Fruit fly (Drosophila melanogaster): ENCODE results near the gene Gr93b.

The Gr93b gene

DNA sequence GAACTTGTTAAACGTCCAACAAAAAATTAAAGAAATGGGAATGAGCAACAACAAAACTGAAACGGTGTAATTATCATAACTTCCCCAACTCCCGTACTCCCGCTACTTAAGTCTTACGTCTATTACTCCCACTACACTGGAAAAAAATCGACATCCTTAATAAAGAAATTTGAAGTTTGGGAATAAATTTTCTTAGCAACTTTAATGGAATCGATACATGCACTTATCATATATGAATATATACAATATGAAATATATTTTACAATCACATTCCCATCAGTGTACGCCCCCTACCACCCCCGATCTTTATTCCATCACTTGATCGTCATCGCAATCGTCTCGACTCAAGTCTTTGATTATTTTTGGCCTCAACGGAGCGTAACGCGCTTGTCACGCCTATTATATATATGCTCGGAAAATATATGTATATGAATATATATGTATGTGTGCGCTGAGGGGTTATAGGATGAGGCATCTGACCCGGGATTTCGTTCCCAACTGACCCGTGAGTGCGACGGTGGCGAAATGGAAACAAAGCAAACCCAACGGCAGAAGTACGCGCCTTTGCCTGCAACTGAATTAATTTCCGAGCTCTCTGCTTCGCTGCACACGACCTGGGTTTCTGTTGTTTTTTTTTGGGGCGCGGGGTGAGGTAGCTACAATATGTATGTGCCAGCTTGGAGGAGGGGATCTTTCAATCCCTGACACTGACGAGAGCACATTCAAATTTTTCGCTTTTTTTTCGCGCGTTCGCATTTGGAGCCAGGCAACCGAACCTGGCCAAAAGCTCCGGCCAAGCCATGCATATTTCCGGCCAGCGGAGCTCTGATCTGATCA, 9.1 kb downstream of the Gr93b start (continued):
- TF ChIP-seq dmrt11E (tag; optimal IDR thresholded peaks at IDR 0.05) (peak; percentile 83), CG13775 (GFP tag; optimal IDR thresholded peaks at IDR 0.05) (peak; percentile 15), bsh (GFP tag; optimal IDR thresholded peaks at IDR 0.05) (peak in 1 of 2 experiments; percentile 78), CG30403 (GFP tag; optimal IDR thresholded peaks at IDR 0.05) (peak; percentile 5), CG1603 (tag; optimal IDR thresholded peaks at IDR 0.05) (peak; percentile 70), CG6765 (GFP tag; optimal IDR thresholded peaks at IDR 0.05) (no peak), Hr51 (GFP tag; optimal IDR thresholded peaks at IDR 0.05) (peak in 1 of 2 experiments; percentile 42), lab (GFP tag; optimal IDR thresholded peaks at IDR 0.05) (peak; percentile 10), ttk (GFP tag; IDR thresholded peaks at IDR 0.05) (peak; percentile 28; the same call in 1 of the 2 replicates), CG17568 (GFP tag; optimal IDR thresholded peaks at IDR 0.05) (no peak), Eip74EF (GFP tag; optimal IDR thresholded peaks at IDR 0.05) (peak in 1 of 2 experiments; percentile 19), CG12219 (GFP tag; optimal IDR thresholded peaks at IDR 0.05) (peak; percentile 8), grau (tag; optimal IDR thresholded peaks at IDR 0.05) (peak; percentile 58), Drgx (GFP tag; IDR thresholded peaks at IDR 0.05) (0 out of 2 replicates have a peak, but pooled peaks have one; percentile 5), CG15601 (tag; optimal IDR thresholded peaks at IDR 0.05) (peak; percentile 29), CG17829 (tag; optimal IDR thresholded peaks at IDR 0.05) (peak; percentile 70), Lim3 (GFP tag; IDR thresholded peaks at IDR 0.05) (no peak), prd (optimal IDR thresholded peaks at IDR 0.05) (no peak), prd (GFP tag; IDR thresholded peaks at IDR 0.05) (peak; percentile 16; the same call in 1 of the 3 replicates), CG1529 (GFP tag; optimal IDR thresholded peaks at IDR 0.05) (peak; percentile 3), Ptx1 (GFP tag; IDR thresholded peaks at IDR 0.05) (0 out of 2 replicates have a peak, but pooled peaks have one; percentile 20), cg (GFP tag; optimal IDR thresholded peaks at IDR 0.05) (peak; percentile 4), H15 (GFP tag; IDR thresholded peaks at IDR 0.05) (0 out of 3 replicates have a peak, but pooled peaks have one; percentile 46), phol (tag; optimal IDR thresholded peaks at IDR 0.05) (peak; percentile 25), sc (optimal IDR thresholded peaks at IDR 0.05) (no peak), sc (GFP tag; optimal IDR thresholded peaks at IDR 0.05) (peak; percentile 34), az2 (GFP tag; optimal IDR thresholded peaks at IDR 0.05) (peak; percentile 56), Hr3 (GFP tag; optimal IDR thresholded peaks at IDR 0.05) (peak; percentile 24)

DNA sequence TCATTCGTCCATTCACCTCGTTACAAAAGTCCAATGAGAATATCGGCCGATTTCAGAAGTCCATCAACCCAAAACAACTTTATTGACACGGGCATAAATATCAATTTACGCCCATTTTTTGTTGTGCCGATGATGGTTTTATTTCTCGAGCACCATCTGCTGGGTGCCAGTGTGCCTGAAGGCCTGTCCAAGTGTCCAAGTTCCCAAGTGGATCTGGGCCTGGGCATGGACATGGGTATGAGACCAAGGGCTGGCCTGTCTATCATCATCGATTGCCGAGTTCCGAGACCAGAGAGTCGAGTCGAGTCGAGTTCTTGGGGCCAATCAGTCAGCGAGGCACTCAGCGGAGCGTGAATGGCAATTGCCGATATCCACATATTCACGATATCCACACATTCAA, 11.4 kb downstream of the Gr93b start, which contains the start of gene Gr93a:
Gene Gr93a (plus strand): TSS at position 301 of the 400 bp plus-strand sequence.
- TF ChIP-seq z (GFP tag; IDR thresholded peaks at IDR 0.05) (peak; percentile 65; the same call in 2 of the 3 replicates), Meics (GFP tag; optimal IDR thresholded peaks at IDR 0.05) (no peak), NfI (GFP tag; optimal IDR thresholded peaks at IDR 0.05) (no peak), Hr78 (GFP tag; optimal IDR thresholded peaks at IDR 0.05) (no peak), Dek (tag; optimal IDR thresholded peaks at IDR 0.05) (no peak), ken (GFP tag; IDR thresholded peaks at IDR 0.05) (no peak), toy (GFP tag; IDR thresholded peaks at IDR 0.05) (no peak), CG1602 (GFP tag; optimal IDR thresholded peaks at IDR 0.05) (no peak), Vsx1 (GFP tag; optimal IDR thresholded peaks at IDR 0.05) (no peak)
